Fruit fly (Drosophila melanogaster): ENCODE data around the gene CG34293.

Gene CG34293

DNA sequence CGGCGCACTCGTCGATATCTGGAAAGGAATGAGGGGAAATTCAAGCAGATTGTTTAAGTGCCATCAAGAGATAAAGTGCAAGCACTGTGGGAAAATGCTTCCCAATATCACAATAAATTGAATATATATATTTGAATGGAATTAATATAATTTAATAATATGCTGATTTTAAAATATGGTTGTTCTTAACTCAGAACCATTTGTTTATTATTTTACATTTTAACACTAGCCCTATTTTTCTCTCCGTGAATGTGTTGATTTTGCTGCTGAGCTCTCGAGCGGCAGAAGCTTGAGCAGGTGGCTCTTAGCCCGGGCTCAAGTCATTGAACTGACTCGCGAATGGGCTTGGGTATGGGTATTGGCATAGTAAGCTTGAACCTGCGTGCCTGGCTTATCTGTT lies 12.2 kb upstream of the CG34293 start (continued):
- peak; percentile 2 for TF ChIP-seq topi (GFP tag; optimal IDR thresholded peaks at IDR 0.05)
- TF ChIP-seq svp (GFP tag) = peak; percentile 62
- TF ChIP-seq CG15336 (GFP tag; IDR thresholded peaks at IDR 0.05) = peak; percentile 48; the same call in 1 of the 2 replicates
- peak; percentile 62 for TF ChIP-seq Ets96B (tag; optimal IDR thresholded peaks at IDR 0.05)
- no peak for TF ChIP-seq Sox102F (GFP tag; optimal IDR thresholded peaks at IDR 0.05)
- TF ChIP-seq CG11294 (GFP tag; IDR thresholded peaks at IDR 0.05) = no peak
- peak; percentile 42 for TF ChIP-seq CG34406 (GFP tag; optimal IDR thresholded peaks at IDR 0.05)
- peak; percentile 47 for TF ChIP-seq esn (GFP tag; optimal IDR thresholded peaks at IDR 0.05)
- TF ChIP-seq dac (GFP tag; optimal IDR thresholded peaks at IDR 0.05) = no peak
- TF ChIP-seq pdm3 (GFP tag; optimal IDR thresholded peaks at IDR 0.05) = no peak
- peak; percentile 43 for TF ChIP-seq spab (GFP tag; optimal IDR thresholded peaks at IDR 0.05)
- TF ChIP-seq OdsH (GFP tag; optimal IDR thresholded peaks at IDR 0.05) = peak; percentile 50
- peak; percentile 7 for TF ChIP-seq vri (GFP tag; optimal IDR thresholded peaks at IDR 0.05)
- TF ChIP-seq Sox15 (GFP tag; optimal IDR thresholded peaks at IDR 0.05) = no peak
- TF ChIP-seq Eip78C (GFP tag) = peak; percentile 75
- no peak for TF ChIP-seq Hr39 (GFP tag; optimal IDR thresholded peaks at IDR 0.05)
- peak; percentile 39 for TF ChIP-seq Met (GFP tag; optimal IDR thresholded peaks at IDR 0.05)
- no peak for TF ChIP-seq CG31627 (GFP tag; optimal IDR thresholded peaks at IDR 0.05)
- TF ChIP-seq CG8319 (GFP tag; optimal IDR thresholded peaks at IDR 0.05) = no peak
- TF ChIP-seq Ets21C (GFP tag; optimal IDR thresholded peaks at IDR 0.05) = no peak
- no peak for TF ChIP-seq CG9139 (GFP tag; optimal IDR thresholded peaks at IDR 0.05)

DNA sequence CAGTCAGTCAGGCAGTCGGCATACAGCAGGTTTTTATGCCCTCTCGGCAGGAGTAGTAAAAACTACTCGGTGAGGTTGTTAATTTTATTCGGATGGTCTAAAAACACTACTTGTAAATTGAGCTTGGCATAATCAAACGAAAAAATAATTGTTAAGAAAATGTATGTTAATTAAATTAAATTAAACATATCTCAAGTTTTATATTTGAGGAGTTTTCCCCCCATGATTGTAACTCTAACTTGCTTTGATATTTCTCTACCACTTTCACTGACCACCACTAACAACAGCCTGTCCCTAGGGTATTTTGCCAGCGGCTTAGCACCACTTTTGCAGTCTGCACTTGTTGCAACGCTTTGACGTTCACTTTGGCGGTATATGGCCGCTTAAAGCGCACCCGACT lies 10.3 kb upstream of the CG34293 start:
- TF ChIP-seq fd85E (GFP tag; optimal IDR thresholded peaks at IDR 0.05) (no peak), CG8319 (GFP tag; optimal IDR thresholded peaks at IDR 0.05) (no peak), CG3032 (tag; optimal IDR thresholded peaks at IDR 0.05) (peak; percentile 49), topi (GFP tag; optimal IDR thresholded peaks at IDR 0.05) (peak; percentile 27), Eip78C (GFP tag) (peak; percentile 81), esn (GFP tag; optimal IDR thresholded peaks at IDR 0.05) (peak; percentile 42), CG15336 (GFP tag; IDR thresholded peaks at IDR 0.05) (peak; percentile 63), Sox15 (GFP tag; optimal IDR thresholded peaks at IDR 0.05) (no peak), dsx (GFP tag; optimal IDR thresholded peaks at IDR 0.05; ENCODE audit: poor library complexity, severe bottlenecking) (no peak), CG8632 (GFP tag; optimal IDR thresholded peaks at IDR 0.05) (peak; percentile 19), CG6854 (GFP tag; optimal IDR thresholded peaks at IDR 0.05) (no peak), pdm3 (GFP tag; optimal IDR thresholded peaks at IDR 0.05) (peak; percentile 33), CG8119 (GFP tag; IDR thresholded peaks at IDR 0.05) (peak; percentile 67; the same call in 2 of the 3 replicates), CG11902 (GFP tag; optimal IDR thresholded peaks at IDR 0.05) (no peak), svp (GFP tag) (peak; percentile 67), CG6276 (GFP tag; optimal IDR thresholded peaks at IDR 0.05) (peak; percentile 10), acj6 (GFP tag; optimal IDR thresholded peaks at IDR 0.05) (peak; percentile 29), CG6792 (GFP tag; optimal IDR thresholded peaks at IDR 0.05) (peak; percentile 24), CG6163 (GFP tag; IDR thresholded peaks at IDR 0.05) (no peak), CG6808 (GFP tag; optimal IDR thresholded peaks at IDR 0.05) (peak; percentile 62), CG10669 (GFP tag; optimal IDR thresholded peaks at IDR 0.05) (peak; percentile 46), Sox102F (GFP tag; optimal IDR thresholded peaks at IDR 0.05) (peak; percentile 32), Hr39 (GFP tag; optimal IDR thresholded peaks at IDR 0.05) (peak; percentile 2), CG16779 (tag; optimal IDR thresholded peaks at IDR 0.05) (peak; percentile 13), ss (GFP tag; optimal IDR thresholded peaks at IDR 0.05) (peak in 1 of 2 experiments; percentile 32), fd59A (GFP tag; optimal IDR thresholded peaks at IDR 0.05) (peak; percentile 57), Eip75B (GFP tag; optimal IDR thresholded peaks at IDR 0.05) (peak; percentile 9), CG10631 (GFP tag; optimal IDR thresholded peaks at IDR 0.05) (peak; percentile 46), CG31627 (GFP tag; optimal IDR thresholded peaks at IDR 0.05) (peak; percentile 12), OdsH (GFP tag; optimal IDR thresholded peaks at IDR 0.05) (peak; percentile 25), CG3919 (GFP tag; optimal IDR thresholded peaks at IDR 0.05) (peak; percentile 50), spab (GFP tag; optimal IDR thresholded peaks at IDR 0.05) (peak; percentile 37), lz (GFP tag; optimal IDR thresholded peaks at IDR 0.05) (no peak), Hr4 (GFP tag; optimal IDR thresholded peaks at IDR 0.05) (peak; percentile 53), CG9139 (GFP tag; optimal IDR thresholded peaks at IDR 0.05) (no peak), CG32006 (GFP tag; optimal IDR thresholded peaks at IDR 0.05) (peak; percentile 66), Hr38 (GFP tag; optimal IDR thresholded peaks at IDR 0.05) (no peak), Blimp-1 (GFP tag; optimal IDR thresholded peaks at IDR 0.05) (peak; percentile 49), eg (GFP tag; IDR thresholded peaks at IDR 0.05) (no peak), fkh (GFP tag; optimal IDR thresholded peaks at IDR 0.05) (no peak), Met (GFP tag; optimal IDR thresholded peaks at IDR 0.05) (peak; percentile 28), Sox14 (GFP tag; optimal IDR thresholded peaks at IDR 0.05) (peak; percentile 0)

Measured in whole organism, prepupa.